Worm (Caenorhabditis elegans) whole organism, L2 larva: ENCODE measurements around the gene C09B8.4.

Experiments
- C34F6.9 ChIP-seq: fragments of 150-350 bp; optimal IDR thresholded peaks from 2 replicates; lab custom pipeline; 2014; ENCODE audit warnings: missing biosample characterization, missing genetic modification characterization
- F13H6.1 ChIP-seq: sonication (generic microtip); optimal IDR thresholded peaks from 2 replicates; lab custom pipeline; 2016; ENCODE audit warnings: missing genetic modification characterization, missing compliant biosample characterization
- R02D3.7 ChIP-seq: fragments of 150-350 bp; optimal IDR thresholded peaks from 2 replicates; lab custom pipeline; 2014; ENCODE audit warnings: missing biosample characterization, missing genetic modification characterization
- Y55F3AM.14 ChIP-seq: fragments of 200-800 bp; sonication (Bioruptor generic); optimal IDR thresholded peaks from 2 replicates; lab custom pipeline; 2018; ENCODE audit warnings: mild to moderate bottlenecking, missing genetic modification characterization, missing compliant biosample characterization
- alr-1 ChIP-seq: fragments of 150-350 bp; optimal IDR thresholded peaks from 2 replicates; lab custom pipeline; 2014; ENCODE audit warnings: missing biosample characterization, missing genetic modification characterization
- aly-2 ChIP-seq: fragments of 150-350 bp; optimal IDR thresholded peaks from 2 replicates; lab custom pipeline; 2014; ENCODE audit warnings: missing biosample characterization, missing genetic modification characterization
- ama-1 ChIP-seq: fragments of 150-350 bp; optimal IDR thresholded peaks from 2 replicates; lab custom pipeline; 2018; ENCODE audit warnings: inconsistent platforms
- blmp-1 ChIP-seq: sonication (generic microtip); optimal IDR thresholded peaks from 2 replicates; lab custom pipeline; 2017; ENCODE audit warnings: missing genetic modification characterization, mild to moderate bottlenecking, missing compliant biosample characterization, antibody characterized with exemption, moderate library complexity; ENCODE audit not compliant: insufficient read depth
- ceh-16 ChIP-seq: fragments of 150-350 bp; optimal IDR thresholded peaks from 2 replicates; lab custom pipeline; 2014; ENCODE audit warnings: missing biosample characterization, missing genetic modification characterization
- ceh-82 ChIP-seq: fragments of 150-350 bp; optimal IDR thresholded peaks from 2 replicates; lab custom pipeline; 2014; ENCODE audit warnings: missing biosample characterization, missing genetic modification characterization
- crh-2 ChIP-seq: sonication (generic microtip); optimal IDR thresholded peaks from 2 replicates; lab custom pipeline; 2017; ENCODE audit warnings: missing biosample characterization, missing genetic modification characterization
- dmd-4 ChIP-seq: sonication (generic microtip); optimal IDR thresholded peaks from 2 replicates; lab custom pipeline; 2017; ENCODE audit warnings: missing biosample characterization, missing genetic modification characterization
- egl-27 ChIP-seq: sonication (generic microtip); optimal IDR thresholded peaks from 3 replicates; lab custom pipeline; 2017; ENCODE audit warnings: missing biosample characterization, missing genetic modification reagents, missing genetic modification characterization
- elt-1 ChIP-seq: fragments of 150-350 bp; optimal IDR thresholded peaks from 2 replicates; lab custom pipeline; 2014; ENCODE audit warnings: missing biosample characterization, missing genetic modification characterization
- elt-3 ChIP-seq: sonication (generic microtip); optimal IDR thresholded peaks from 2 replicates; lab custom pipeline; 2017; ENCODE audit warnings: missing biosample characterization, missing genetic modification characterization
- fos-1 ChIP-seq: fragments of 150-350 bp; optimal IDR thresholded peaks from 2 replicates; lab custom pipeline; 2014; ENCODE audit warnings: missing biosample characterization, missing genetic modification characterization
- gmeb-1 ChIP-seq: fragments of 150-350 bp; optimal IDR thresholded peaks from 2 replicates; lab custom pipeline; 2014; ENCODE audit warnings: missing biosample characterization, missing genetic modification characterization
- lin-11 ChIP-seq: fragments of 150-350 bp; sonication (generic microtip); optimal IDR thresholded peaks from 2 replicates; lab custom pipeline; 2014; ENCODE audit warnings: missing biosample characterization, missing genetic modification characterization, inconsistent platforms, mixed read lengths
- lin-13 ChIP-seq: fragments of 150-350 bp; optimal IDR thresholded peaks from 2 replicates; lab custom pipeline; 2014; ENCODE audit warnings: missing biosample characterization, missing genetic modification reagents, missing genetic modification characterization
- lin-39 ChIP-seq: fragments of 150-350 bp; optimal IDR thresholded peaks from 2 replicates; lab custom pipeline; 2014; ENCODE audit warnings: missing biosample characterization, missing genetic modification reagents, missing genetic modification characterization
- lsy-2 ChIP-seq, 2 experiments: fragments of 150-350 bp in 1 of 2; sonication (generic microtip) in 1 of 2; optimal IDR thresholded peaks; 2 replicates each; lab custom pipeline; 2014 to 2017; ENCODE audit warnings: missing biosample characterization in 2 of 2, missing genetic modification characterization in 2 of 2
- mab-5 ChIP-seq: fragments of 150-350 bp; optimal IDR thresholded peaks from 2 replicates; lab custom pipeline; 2014; ENCODE audit warnings: missing biosample characterization, missing genetic modification characterization
- mbf-1 ChIP-seq: sonication (generic microtip); optimal IDR thresholded peaks from 2 replicates; lab custom pipeline; 2017; ENCODE audit warnings: missing biosample characterization, missing genetic modification characterization
- mdl-1 ChIP-seq, 2 experiments: fragments of 150-350 bp in 1 of 2; sonication (generic microtip) in 1 of 2; optimal IDR thresholded peaks; 2 replicates each; lab custom pipeline; 2017; ENCODE audit warnings: missing biosample characterization in 2 of 2, missing genetic modification characterization in 2 of 2
- nhr-10 ChIP-seq: sonication (generic microtip); optimal IDR thresholded peaks from 2 replicates; lab custom pipeline; 2017; ENCODE audit warnings: missing biosample characterization, missing genetic modification characterization
- nhr-12 ChIP-seq: fragments of 150-350 bp; optimal IDR thresholded peaks from 2 replicates; lab custom pipeline; 2014; ENCODE audit warnings: missing biosample characterization, missing genetic modification characterization
- nhr-129 ChIP-seq: fragments of 150-350 bp; optimal IDR thresholded peaks from 2 replicates; lab custom pipeline; 2014; ENCODE audit warnings: missing biosample characterization, missing genetic modification characterization
- nhr-21 ChIP-seq: fragments of 150-350 bp; optimal IDR thresholded peaks from 2 replicates; lab custom pipeline; 2014; ENCODE audit warnings: missing biosample characterization, missing genetic modification characterization
- nhr-23 ChIP-seq: fragments of 150-350 bp; optimal IDR thresholded peaks from 2 replicates; lab custom pipeline; 2014; ENCODE audit warnings: missing biosample characterization, missing genetic modification reagents, missing genetic modification characterization
- nhr-237 ChIP-seq: fragments of 150-350 bp; optimal IDR thresholded peaks from 2 replicates; lab custom pipeline; 2014; ENCODE audit warnings: missing biosample characterization, missing genetic modification characterization
- nhr-25 ChIP-seq: fragments of 150-350 bp; sonication (generic microtip); optimal IDR thresholded peaks from 3 replicates; lab custom pipeline; 2014; ENCODE audit warnings: missing biosample characterization, missing genetic modification characterization
- peb-1 ChIP-seq: fragments of 150-350 bp; optimal IDR thresholded peaks from 2 replicates; lab custom pipeline; 2014; ENCODE audit warnings: missing biosample characterization, missing genetic modification characterization
- sem-4 ChIP-seq: fragments of 150-350 bp; optimal IDR thresholded peaks from 2 replicates; lab custom pipeline; 2014; ENCODE audit warnings: missing biosample characterization, missing genetic modification reagents, missing genetic modification characterization
- skn-1 ChIP-seq: sonication (generic microtip); optimal IDR thresholded peaks from 2 replicates; lab custom pipeline; 2017; ENCODE audit warnings: missing biosample characterization, missing genetic modification characterization
- unc-39 ChIP-seq: fragments of 150-350 bp; optimal IDR thresholded peaks from 2 replicates; lab custom pipeline; 2014; ENCODE audit warnings: missing biosample characterization, missing genetic modification characterization
- unc-55 ChIP-seq: fragments of 150-350 bp; sonication (generic microtip); optimal IDR thresholded peaks from 3 replicates; lab custom pipeline; 2014; ENCODE audit warnings: missing biosample characterization, missing genetic modification reagents, missing genetic modification characterization
- unc-62 ChIP-seq: fragments of 150-350 bp; optimal IDR thresholded peaks from 2 replicates; lab custom pipeline; 2014; ENCODE audit warnings: missing biosample characterization, missing genetic modification reagents, missing genetic modification characterization
- zag-1 ChIP-seq: fragments of 150-350 bp; optimal IDR thresholded peaks from 2 replicates; lab custom pipeline; 2014; ENCODE audit warnings: missing biosample characterization, missing genetic modification characterization
- ztf-1 ChIP-seq: fragments of 200-800 bp; sonication (Bioruptor generic); conservative IDR thresholded peaks from 2 replicates; pipeline ENCODE4 v1.3.6; 2022; ENCODE audit warnings: missing genetic modification characterization, missing compliant biosample characterization
- ztf-11 ChIP-seq: sonication (generic microtip); optimal IDR thresholded peaks from 2 replicates; lab custom pipeline; 2017; ENCODE audit warnings: missing biosample characterization, missing genetic modification characterization
- ztf-4 ChIP-seq: fragments of 150-350 bp; optimal IDR thresholded peaks from 2 replicates; lab custom pipeline; 2014; ENCODE audit warnings: missing biosample characterization, missing genetic modification characterization

C09B8.4 gene

ce11 chrX:6041094-6041441 is 21.3 kb upstream of the C09B8.4 start:
- TF ChIP-seq unc-39 (tag; lab: Kevin White, UChicago) (no peak), crh-2 (tag; lab: Kevin White, UChicago) (peak; percentile 8), fos-1 (tag; lab: Kevin White, UChicago) (peak; percentile 15)

DNA sequence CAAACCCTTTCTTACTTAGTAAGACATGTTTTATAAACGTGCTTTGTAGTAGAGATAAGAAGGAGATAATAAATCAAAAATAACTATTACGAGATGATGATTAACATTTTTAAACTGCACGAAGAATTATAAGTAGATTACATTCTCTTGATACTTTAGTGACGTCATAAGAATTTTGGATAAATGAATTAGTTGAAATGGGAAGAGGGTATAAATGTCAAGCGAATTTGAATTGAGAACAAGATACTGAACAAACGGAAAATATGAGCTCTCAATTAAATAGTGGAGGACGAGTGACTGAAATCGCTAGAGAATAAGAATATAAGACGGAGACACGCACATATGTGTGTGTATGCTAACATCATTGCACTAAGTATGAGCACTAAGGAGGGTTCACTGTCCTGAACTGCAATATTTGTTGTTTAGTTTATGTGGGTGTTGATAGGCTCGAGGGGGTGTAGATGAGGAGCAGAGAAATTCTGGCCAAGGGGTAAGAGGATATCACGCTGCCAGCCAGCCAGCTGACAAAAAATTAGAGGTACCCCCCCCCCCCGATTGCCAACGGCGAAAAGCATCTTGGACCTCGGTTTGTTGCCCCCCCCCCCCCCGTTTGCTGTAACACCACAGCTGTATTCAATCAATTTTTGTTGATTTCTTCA is 20.8 kb upstream of the C09B8.4 start:
- TF ChIP-seq mdl-1 (tag; optimal IDR thresholded peaks at IDR 0.05; lab: Kevin White, UChicago), result no peak
- TF ChIP-seq R02D3.7 (tag; lab: Kevin White, UChicago), result no peak
- no peak for TF ChIP-seq ztf-1
- TF ChIP-seq unc-55 (GFP tag; lab: Kevin White, UChicago), result no peak
- TF ChIP-seq skn-1 (tag; lab: Kevin White, UChicago), result no peak
- no peak for TF ChIP-seq elt-1 (tag; lab: Kevin White, UChicago)
- TF ChIP-seq ama-1, result no peak
- no peak for TF ChIP-seq sem-4 (tag; lab: Kevin White, UChicago)
- TF ChIP-seq peb-1, result no peak
- no peak for TF ChIP-seq lin-39 (tag; lab: Kevin White, UChicago)
- TF ChIP-seq elt-3 (tag; lab: Kevin White, UChicago), result no peak
- TF ChIP-seq nhr-21, result no peak
- no peak for TF ChIP-seq unc-39 (tag; lab: Kevin White, UChicago)
- no peak for TF ChIP-seq ceh-82
- peak; percentile 48 for TF ChIP-seq crh-2 (tag; lab: Kevin White, UChicago)
- peak; percentile 44 for TF ChIP-seq ztf-4
- peak; percentile 20 for TF ChIP-seq C34F6.9 (tag; lab: Kevin White, UChicago)
- TF ChIP-seq blmp-1 (tag; lab: Kevin White, UChicago), result no peak
- no peak for TF ChIP-seq nhr-10 (tag; lab: Kevin White, UChicago)
- no peak for TF ChIP-seq nhr-237
- TF ChIP-seq mbf-1 (tag; lab: Kevin White, UChicago), result no peak
- no peak for TF ChIP-seq nhr-25
- peak in 1 of 2 experiments; percentile 27 for TF ChIP-seq lsy-2 (tag; optimal IDR thresholded peaks at IDR 0.05; lab: Kevin White, UChicago)
- no peak for TF ChIP-seq nhr-129 (tag; lab: Kevin White, UChicago)
- no peak for TF ChIP-seq gmeb-1 (tag; lab: Kevin White, UChicago)
- TF ChIP-seq lin-13, result no peak
- no peak for TF ChIP-seq alr-1 (tag; lab: Kevin White, UChicago)
- no peak for TF ChIP-seq egl-27 (tag; lab: Kevin White, UChicago)

ce11 chrX:6039544-6039943 is 19.8 kb upstream of the C09B8.4 start, which contains the start of gene hsp-25:
Gene hsp-25, minus strand, starts transcription at chrX:6039644.
- no peak for TF ChIP-seq elt-1 (tag; lab: Kevin White, UChicago)
- TF ChIP-seq nhr-12 (tag; lab: Kevin White, UChicago), result no peak
- no peak for TF ChIP-seq nhr-23
- no peak for TF ChIP-seq lin-11 (tag; lab: Kevin White, UChicago)
- TF ChIP-seq ztf-11 (tag; lab: Kevin White, UChicago), result no peak
- no peak for TF ChIP-seq sem-4 (tag; lab: Kevin White, UChicago)
- TF ChIP-seq zag-1 (tag; lab: Kevin White, UChicago), result no peak
- TF ChIP-seq C34F6.9 (tag; lab: Kevin White, UChicago), result no peak
- no peak for TF ChIP-seq fos-1 (tag; lab: Kevin White, UChicago)
- TF ChIP-seq peb-1, result no peak
- no peak for TF ChIP-seq aly-2
- TF ChIP-seq ztf-4, result no peak
- TF ChIP-seq ztf-1, result no peak
- TF ChIP-seq unc-62 (GFP tag; lab: Kevin White, UChicago), result no peak
- TF ChIP-seq nhr-25, result no peak
- no peak for TF ChIP-seq nhr-237
- TF ChIP-seq lsy-2 (tag; optimal IDR thresholded peaks at IDR 0.05; lab: Kevin White, UChicago), result no peak
- TF ChIP-seq nhr-129 (tag; lab: Kevin White, UChicago), result no peak

DNA sequence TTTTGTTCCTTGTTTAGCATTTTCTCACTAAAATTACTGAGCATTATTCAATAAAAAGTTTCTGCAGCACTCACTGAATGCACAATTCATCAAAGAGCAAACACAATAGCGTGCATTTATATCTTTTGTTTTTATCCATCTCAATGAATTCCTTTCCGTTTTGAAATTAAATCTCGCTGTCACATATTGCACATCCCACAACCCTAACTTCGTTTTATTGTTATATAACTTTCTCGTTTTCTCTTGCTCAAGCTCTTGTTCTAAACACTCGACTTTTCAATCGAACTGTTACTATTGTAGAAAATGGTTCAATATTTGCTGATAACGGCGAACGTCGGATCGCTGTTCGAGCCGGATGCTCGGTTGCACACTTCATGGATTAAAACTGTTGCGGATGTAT is 11.4 kb upstream of the C09B8.4 start, which contains the start of gene ipp-5:
Gene ipp-5 (plus strand): TSS at position 301 of the 400 bp plus-strand sequence.
- no peak for TF ChIP-seq ztf-1
- TF ChIP-seq ama-1, result no peak
- no peak for TF ChIP-seq aly-2
- no peak for TF ChIP-seq zag-1 (tag; lab: Kevin White, UChicago)
- TF ChIP-seq sem-4 (tag; lab: Kevin White, UChicago), result no peak
- TF ChIP-seq mdl-1 (tag; optimal IDR thresholded peaks at IDR 0.05; lab: Kevin White, UChicago), result no peak
- no peak for TF ChIP-seq elt-3 (tag; lab: Kevin White, UChicago)
- no peak for TF ChIP-seq Y55F3AM.14
- no peak for TF ChIP-seq nhr-21
- TF ChIP-seq mab-5 (tag; lab: Kevin White, UChicago), result no peak
- no peak for TF ChIP-seq fos-1 (tag; lab: Kevin White, UChicago)
- no peak for TF ChIP-seq nhr-237
- TF ChIP-seq dmd-4 (tag; lab: Kevin White, UChicago), result no peak
- TF ChIP-seq mbf-1 (tag; lab: Kevin White, UChicago), result no peak
- TF ChIP-seq F13H6.1 (tag; lab: Kevin White, UChicago), result no peak
- TF ChIP-seq nhr-10 (tag; lab: Kevin White, UChicago), result no peak
- TF ChIP-seq ceh-16, result no peak
